Worm (Caenorhabditis elegans) whole organism, L4 larva: Measurements from ENCODE around the gene C18B2.4.

Experiments
- ZK546.5 ChIP-seq, 2 experiments: sonication (generic microtip); optimal IDR thresholded peaks; 2 replicates each; lab custom pipeline; 2017; ENCODE audit warnings: missing biosample characterization in 2 of 2, missing genetic modification characterization in 2 of 2
- aly-2 ChIP-seq: sonication (generic microtip); optimal IDR thresholded peaks from 2 replicates; lab custom pipeline; 2018; ENCODE audit warnings: missing biosample characterization, missing genetic modification characterization
- daf-16 ChIP-seq, 3 experiments: sonication (generic microtip); optimal IDR thresholded peaks; 2 replicates each; lab custom pipeline; 2016 to 2017; ENCODE audit warnings: missing genetic modification characterization in 3 of 3, missing genetic modification reagents in 3 of 3, mild to moderate bottlenecking in 2 of 3, missing compliant biosample characterization in 2 of 3, missing biosample characterization in 1 of 3, moderate library complexity in 1 of 3
- daf-19 ChIP-seq: fragments of 200-800 bp; sonication (Bioruptor generic); conservative IDR thresholded peaks from 2 replicates; pipeline ENCODE4 v1.3.6; 2022; ENCODE audit warnings: missing genetic modification characterization, missing compliant biosample characterization
- lin-15B ChIP-seq: fragments of 150-350 bp; sonication (generic microtip); optimal IDR thresholded peaks from 3 replicates; lab custom pipeline; 2014; ENCODE audit warnings: missing biosample characterization, missing genetic modification characterization
- lin-39 ChIP-seq: fragments of 150-350 bp; optimal IDR thresholded peaks from 2 replicates; lab custom pipeline; 2014; ENCODE audit warnings: missing biosample characterization, missing genetic modification reagents, missing genetic modification characterization
- mdl-1 ChIP-seq, 2 experiments: fragments of 150-350 bp in 1 of 2; sonication (generic microtip) in 1 of 2; optimal IDR thresholded peaks; 2 replicates each; lab custom pipeline; 2014 to 2017; ENCODE audit warnings: missing biosample characterization in 2 of 2, missing genetic modification characterization in 2 of 2
- nhr-237 ChIP-seq: sonication (generic microtip); optimal IDR thresholded peaks from 2 replicates; lab custom pipeline; 2017; ENCODE audit warnings: missing biosample characterization, missing genetic modification characterization
- nhr-77 ChIP-seq: fragments of 150-350 bp; optimal IDR thresholded peaks from 2 replicates; lab custom pipeline; 2014; ENCODE audit warnings: missing biosample characterization, missing genetic modification characterization
- snpc-4 ChIP-seq: fragments of 150-350 bp; optimal IDR thresholded peaks from 2 replicates; lab custom pipeline; 2014; ENCODE audit warnings: missing biosample characterization, missing genetic modification characterization
- spr-3 ChIP-seq: fragments of 200-800 bp; sonication (Bioruptor generic); optimal IDR thresholded peaks from 2 replicates; lab custom pipeline; 2018; ENCODE audit warnings: mild to moderate bottlenecking, missing genetic modification characterization, missing compliant biosample characterization
- unc-130 ChIP-seq: sonication (generic microtip); optimal IDR thresholded peaks from 2 replicates; lab custom pipeline; 2016; ENCODE audit warnings: missing genetic modification reagents, missing genetic modification characterization, missing compliant biosample characterization
- unc-62 ChIP-seq, 3 experiments: fragments of 150-350 bp in 1 of 3; sonication (generic microtip); optimal IDR thresholded peaks in 2 of 3; peaks in 1 of 3; 1 replicate in 1 of 3; 2 replicates in 2 of 3; lab custom pipeline; 2014 to 2017; ENCODE audit warnings: missing biosample characterization in 3 of 3, missing genetic modification characterization in 3 of 3, missing genetic modification reagents in 3 of 3, missing genotype in 1 of 3
- ztf-11 ChIP-seq: fragments of 150-350 bp; optimal IDR thresholded peaks from 2 replicates; lab custom pipeline; 2014; ENCODE audit warnings: missing biosample characterization, missing genetic modification characterization

DNA sequence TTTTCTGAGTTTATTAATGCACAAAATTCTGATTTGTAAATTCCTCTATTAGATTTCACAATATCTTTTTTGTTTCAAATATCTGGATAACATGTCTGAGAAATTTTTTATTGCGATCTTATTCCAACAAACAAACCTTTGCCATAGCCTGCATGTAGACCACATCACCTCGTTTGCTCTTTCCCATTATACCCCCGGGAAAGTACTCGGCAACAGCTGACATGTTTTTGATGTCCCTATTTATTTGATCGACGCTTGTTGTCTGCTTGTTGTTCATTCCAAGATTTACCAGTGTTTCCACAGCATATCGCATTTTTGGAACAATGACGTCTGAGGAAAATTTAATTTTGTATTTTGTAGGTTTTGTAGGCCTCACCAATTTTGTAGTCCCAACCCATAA lies 5.7 kb downstream of the C18B2.4 start:
- TF ChIP-seq unc-62 (GFP tag; optimal IDR thresholded peaks at IDR 0.05 in 1 of 2; lab: Kevin White, UChicago): no peak
- no peak for TF ChIP-seq unc-62 (tag; optimal IDR thresholded peaks at IDR 0.05; lab: Kevin White, UChicago)
- TF ChIP-seq daf-16 (GFP tag; optimal IDR thresholded peaks at IDR 0.05; lab: Kevin White, UChicago): peak in 1 of 2 experiments; percentile 84
- TF ChIP-seq daf-16 (tag; optimal IDR thresholded peaks at IDR 0.05; lab: Kevin White, UChicago): no peak
- no peak for TF ChIP-seq lin-39 (tag; lab: Kevin White, UChicago)
- TF ChIP-seq ZK546.5 (tag; optimal IDR thresholded peaks at IDR 0.05; lab: Kevin White, UChicago): no peak
- no peak for TF ChIP-seq nhr-237 (tag; lab: Kevin White, UChicago)
- no peak for TF ChIP-seq ztf-11 (tag; lab: Kevin White, UChicago)
- TF ChIP-seq nhr-77: no peak
- TF ChIP-seq snpc-4 (tag; lab: Kevin White, UChicago): no peak
- no peak for TF ChIP-seq aly-2 (tag; lab: Kevin White, UChicago)
- no peak for TF ChIP-seq lin-15B (tag; lab: Kevin White, UChicago)
- no peak for TF ChIP-seq unc-130 (GFP tag; lab: Kevin White, UChicago)
- no peak for TF ChIP-seq spr-3 (GFP tag; lab: Kevin White, UChicago)
- TF ChIP-seq daf-19 (GFP tag; lab: Robert Waterston, UW): no peak
- TF ChIP-seq mdl-1 (tag; optimal IDR thresholded peaks at IDR 0.05; lab: Kevin White, UChicago): no peak
